Fruit fly (Drosophila melanogaster) whole organism, prepupa: ENCODE results near the gene CG42709.

Experiments
- Blimp-1 ChIP-seq: fragments of 200-800 bp; sonication (Bioruptor generic); optimal IDR thresholded peaks from 3 replicates; lab custom pipeline; 2017; ENCODE audit warnings: missing biosample characterization, missing genetic modification characterization, mild to moderate bottlenecking, moderate library complexity, missing genetic modification reagents
- CG10631 ChIP-seq: fragments of 200-800 bp; sonication (Bioruptor generic); optimal IDR thresholded peaks from 2 replicates; lab custom pipeline; 2016; ENCODE audit warnings: missing biosample characterization, missing genetic modification characterization
- CG15336 ChIP-seq: fragments of 200-800 bp; sonication (Bioruptor generic); IDR thresholded peaks from 2 replicates; pipeline ENCODE4 v1.3.6; 2022; ENCODE audit warnings: missing biosample characterization, missing genetic modification characterization
- CG4318 ChIP-seq: fragments of 200-800 bp; sonication (Bioruptor generic); optimal IDR thresholded peaks from 3 replicates; lab custom pipeline; 2017; ENCODE audit warnings: missing biosample characterization, mild to moderate bottlenecking, missing genetic modification characterization
- CG6808 ChIP-seq: fragments of 200-800 bp; sonication (Bioruptor generic); optimal IDR thresholded peaks from 3 replicates; lab custom pipeline; 2017; ENCODE audit warnings: missing biosample characterization, missing genetic modification characterization, mild to moderate bottlenecking, moderate library complexity, missing genetic modification reagents
- Ets21C ChIP-seq: fragments of 200-800 bp; sonication (Bioruptor generic); optimal IDR thresholded peaks from 3 replicates; lab custom pipeline; 2016; ENCODE audit warnings: missing biosample characterization, missing genetic modification characterization
- Hr39 ChIP-seq: fragments of 200-800 bp; sonication (Bioruptor generic); optimal IDR thresholded peaks from 2 replicates; lab custom pipeline; 2016; ENCODE audit warnings: missing biosample characterization, missing genetic modification characterization
- pdm3 ChIP-seq: fragments of 200-800 bp; sonication (Bioruptor generic); optimal IDR thresholded peaks from 3 replicates; lab custom pipeline; 2016; ENCODE audit warnings: missing biosample characterization, missing genetic modification characterization
- ss ChIP-seq, 2 experiments: fragments of 200-800 bp; sonication (Bioruptor generic); optimal IDR thresholded peaks; 2 replicates in 1 of 2; 3 replicates in 1 of 2; lab custom pipeline; 2017 to 2018; ENCODE audit warnings: mild to moderate bottlenecking in 2 of 2, missing biosample characterization in 2 of 2, missing genetic modification characterization in 2 of 2, moderate library complexity in 1 of 2
- vri ChIP-seq: fragments of 200-800 bp; sonication (Bioruptor generic); optimal IDR thresholded peaks from 3 replicates; lab custom pipeline; 2016; ENCODE audit warnings: missing biosample characterization, mild to moderate bottlenecking, missing genetic modification characterization

dm6 chr3L:12835511-12836479 lies 45.8 kb downstream of the CG42709 start:
- TF ChIP-seq pdm3 (no peak), vri (peak; percentile 85), CG6808 (no peak), Hr39 (GFP tag; lab: Kevin White, UChicago) (no peak), CG4318 (no peak), CG10631 (no peak), Ets21C (GFP tag; lab: Kevin White, UChicago) (no peak), CG15336 (GFP tag; lab: Robert Waterston, UW) (no peak), Blimp-1 (GFP tag; lab: Kevin White, UChicago) (no peak), ss (GFP tag; optimal IDR thresholded peaks at IDR 0.05; lab: Kevin White, UChicago) (no peak)
